Fruit fly (Drosophila melanogaster) whole organism, embryonic: ENCODE measurements around the gene CG32679.

ENCODE experiments used
- Antp ChIP-seq: fragments of 200-800 bp; sonication (Bioruptor generic); optimal IDR thresholded peaks from 3 replicates; lab custom pipeline; 2016; ENCODE audit warnings: missing biosample characterization, missing genetic modification characterization
- Asciz ChIP-seq: fragments of 200-800 bp; sonication (Bioruptor generic); optimal IDR thresholded peaks from 2 replicates; lab custom pipeline; 2017; ENCODE audit warnings: missing biosample characterization, mild to moderate bottlenecking, missing genetic modification characterization, missing genetic modification reagents
- Atf3 ChIP-seq: fragments of 200-800 bp; sonication (Bioruptor generic); optimal IDR thresholded peaks from 3 replicates; lab custom pipeline; 2016; ENCODE audit warnings: missing biosample characterization, missing genetic modification characterization
- CG10366 ChIP-seq: fragments of 200-800 bp; sonication (Bioruptor generic); IDR thresholded peaks from 2 replicates; pipeline ENCODE4 v1.3.6; 2022; ENCODE audit warnings: missing biosample characterization, missing genetic modification characterization
- CG10654 ChIP-seq: fragments of 200-800 bp; sonication (Bioruptor generic); optimal IDR thresholded peaks from 2 replicates; lab custom pipeline; 2016; ENCODE audit warnings: missing biosample characterization, missing genetic modification characterization
- CG12236 ChIP-seq: fragments of 200-800 bp; sonication (Bioruptor generic); optimal IDR thresholded peaks from 2 replicates; lab custom pipeline; 2016; ENCODE audit warnings: missing biosample characterization, missing genetic modification characterization
- CG12769 ChIP-seq: fragments of 200-800 bp; sonication (Bioruptor generic); optimal IDR thresholded peaks from 2 replicates; lab custom pipeline; 2019; ENCODE audit warnings: missing biosample characterization, mild to moderate bottlenecking, missing genetic modification characterization, moderate library complexity
- CG13775 ChIP-seq: fragments of 200-800 bp; sonication (Bioruptor generic); optimal IDR thresholded peaks from 3 replicates; lab custom pipeline; 2017; ENCODE audit warnings: missing biosample characterization, mild to moderate bottlenecking, missing genetic modification characterization
- CG1602 ChIP-seq: fragments of 200-800 bp; sonication (Bioruptor generic); optimal IDR thresholded peaks from 3 replicates; lab custom pipeline; 2016; ENCODE audit warnings: missing biosample characterization, missing genetic modification characterization
- CG16813 ChIP-seq: fragments of 200-800 bp; sonication (Bioruptor generic); IDR thresholded peaks from 3 replicates; pipeline ENCODE4 v1.3.6; 2022; ENCODE audit warnings: missing biosample characterization, missing genetic modification characterization; ENCODE audit not compliant: partially characterized antibody
- CG17186 ChIP-seq: fragments of 200-800 bp; sonication (Bioruptor generic); optimal IDR thresholded peaks from 3 replicates; lab custom pipeline; 2017; ENCODE audit warnings: missing biosample characterization, missing genetic modification reagents, missing genetic modification characterization
- CG17361 ChIP-seq: fragments of 200-800 bp; sonication (Bioruptor generic); IDR thresholded peaks from 3 replicates; pipeline ENCODE4 v1.3.6; 2022; ENCODE audit warnings: missing biosample characterization, missing genetic modification characterization
- CG1792 ChIP-seq: fragments of 200-800 bp; sonication (Bioruptor generic); optimal IDR thresholded peaks from 2 replicates; lab custom pipeline; 2016; ENCODE audit warnings: missing biosample characterization, missing genetic modification characterization
- CG18619 ChIP-seq: fragments of 200-800 bp; sonication (Bioruptor generic); optimal IDR thresholded peaks from 3 replicates; lab custom pipeline; 2017; ENCODE audit warnings: missing biosample characterization, mild to moderate bottlenecking, missing genetic modification characterization
- CG4282 ChIP-seq: fragments of 200-800 bp; sonication (Bioruptor generic); optimal IDR thresholded peaks from 2 replicates; lab custom pipeline; 2016; ENCODE audit warnings: missing biosample characterization, missing genetic modification characterization
- CG43689 ChIP-seq: fragments of 200-800 bp; sonication (Bioruptor generic); IDR thresholded peaks from 2 replicates; pipeline ENCODE4 v1.3.6; 2022; ENCODE audit warnings: missing biosample characterization, missing genetic modification characterization
- CG6683 ChIP-seq: fragments of 200-800 bp; sonication (Bioruptor generic); optimal IDR thresholded peaks from 2 replicates; lab custom pipeline; 2017; ENCODE audit warnings: missing biosample characterization, mild to moderate bottlenecking, missing genetic modification characterization, missing genetic modification reagents
- CG6854 ChIP-seq: fragments of 200-800 bp; sonication (Bioruptor generic); optimal IDR thresholded peaks from 3 replicates; lab custom pipeline; 2017; ENCODE audit warnings: missing biosample characterization, mild to moderate bottlenecking, missing genetic modification characterization
- CG8765 ChIP-seq: fragments of 200-800 bp; sonication (Bioruptor generic); IDR thresholded peaks from 2 replicates; pipeline ENCODE4 v1.3.6; 2022; ENCODE audit warnings: missing biosample characterization, missing genetic modification characterization
- CG8944 ChIP-seq: fragments of 200-800 bp; sonication (Bioruptor generic); optimal IDR thresholded peaks from 3 replicates; lab custom pipeline; 2016; ENCODE audit warnings: missing biosample characterization, missing genetic modification characterization
- CrebB ChIP-seq: fragments of 200-800 bp; sonication (Bioruptor generic); optimal IDR thresholded peaks from 3 replicates; lab custom pipeline; 2018; ENCODE audit warnings: missing biosample characterization, mild to moderate bottlenecking, missing genetic modification characterization
- Dad ChIP-seq: fragments of 200-800 bp; sonication (Bioruptor generic); optimal IDR thresholded peaks from 3 replicates; lab custom pipeline; 2016; ENCODE audit warnings: missing biosample characterization, missing genetic modification characterization
- Dref ChIP-seq: fragments of 200-800 bp; sonication (Bioruptor generic); IDR thresholded peaks from 2 replicates; pipeline ENCODE4 v1.3.6; 2022; ENCODE audit warnings: missing biosample characterization, missing genetic modification characterization
- E2f1 ChIP-seq: fragments of 200-800 bp; sonication (Bioruptor generic); IDR thresholded peaks from 2 replicates; pipeline ENCODE4 v1.3.6; 2022; ENCODE audit warnings: missing biosample characterization, missing genetic modification characterization
- Fer1 ChIP-seq: fragments of 200-800 bp; sonication (Bioruptor generic); optimal IDR thresholded peaks from 2 replicates; lab custom pipeline; 2017; ENCODE audit warnings: missing biosample characterization, mild to moderate bottlenecking, missing genetic modification characterization
- GATAe ChIP-seq: fragments of 200-800 bp; sonication (Bioruptor generic); conservative IDR thresholded peaks from 2 replicates; pipeline ENCODE4 v1.3.6; 2022; ENCODE audit warnings: missing biosample characterization, missing genetic modification characterization
- H2.0 ChIP-seq: fragments of 200-800 bp; sonication (Bioruptor generic); IDR thresholded peaks from 2 replicates; pipeline ENCODE4 v1.3.6; 2022; ENCODE audit warnings: missing biosample characterization, missing genetic modification characterization
- HmgZ ChIP-seq: fragments of 200-800 bp; sonication (Bioruptor generic); optimal IDR thresholded peaks from 2 replicates; lab custom pipeline; 2018; ENCODE audit warnings: missing biosample characterization, mild to moderate bottlenecking, missing genetic modification characterization
- Med ChIP-seq: fragments of 200-800 bp; sonication (Bioruptor generic); peaks from one replicate; lab custom pipeline; 2016; ENCODE audit warnings: missing biosample characterization, missing genetic modification characterization, mild to moderate bottlenecking, inconsistent platforms, moderate library complexity
- Mrtf ChIP-seq: fragments of 200-800 bp; sonication (Bioruptor generic); IDR thresholded peaks from 3 replicates; pipeline ENCODE4 v1.3.6; 2022; ENCODE audit warnings: missing biosample characterization, missing genetic modification characterization
- Oli ChIP-seq: fragments of 200-800 bp; sonication (Bioruptor generic); optimal IDR thresholded peaks from 2 replicates; lab custom pipeline; 2018; ENCODE audit warnings: missing biosample characterization, mild to moderate bottlenecking, missing genetic modification characterization, moderate library complexity
- Pdp1 ChIP-seq, 2 experiments: fragments of 200-800 bp; sonication (Bioruptor generic); optimal IDR thresholded peaks; 3 replicates each; lab custom pipeline; 2016; ENCODE audit warnings: missing biosample characterization in 2 of 2, missing genetic modification characterization in 2 of 2, mild to moderate bottlenecking in 1 of 2, moderate library complexity in 1 of 2
- Side ChIP-seq: fragments of 200-800 bp; sonication (Bioruptor generic); optimal IDR thresholded peaks from 2 replicates; lab custom pipeline; 2016; ENCODE audit warnings: missing biosample characterization, missing genetic modification characterization
- Taf1 ChIP-seq: fragments of 200-800 bp; sonication (Bioruptor generic); IDR thresholded peaks from 2 replicates; pipeline ENCODE4 v1.3.6; 2022; ENCODE audit warnings: missing biosample characterization, missing genetic modification characterization
- Xrp1 ChIP-seq: fragments of 200-800 bp; sonication (Bioruptor generic); IDR thresholded peaks from 2 replicates; pipeline ENCODE4 v1.3.6; 2022; ENCODE audit warnings: missing biosample characterization, missing genetic modification characterization
- YL-1 ChIP-seq: fragments of 200-800 bp; sonication (Bioruptor generic); optimal IDR thresholded peaks from 3 replicates; lab custom pipeline; 2017; ENCODE audit warnings: missing biosample characterization, mild to moderate bottlenecking, missing genetic modification characterization
- ash1 ChIP-seq: fragments of 200-800 bp; sonication (Bioruptor generic); optimal IDR thresholded peaks from 2 replicates; lab custom pipeline; 2018; ENCODE audit warnings: missing biosample characterization, mild to moderate bottlenecking, missing genetic modification characterization
- eve ChIP-seq, 2 experiments: fragments of >200 bp; optimal IDR thresholded peaks; 2 replicates each; lab custom pipeline; 2017; ENCODE audit warnings: missing biosample characterization in 2 of 2, missing genetic modification characterization in 2 of 2
- fd3F ChIP-seq: fragments of 200-800 bp; sonication (Bioruptor generic); optimal IDR thresholded peaks from 2 replicates; lab custom pipeline; 2018; ENCODE audit warnings: missing biosample characterization, mild to moderate bottlenecking, missing genetic modification characterization, moderate library complexity
- fd64A ChIP-seq: fragments of 200-800 bp; sonication (Bioruptor generic); optimal IDR thresholded peaks from 3 replicates; lab custom pipeline; 2018; ENCODE audit warnings: missing biosample characterization, mild to moderate bottlenecking, missing genetic modification characterization
- grau ChIP-seq: fragments of 200-800 bp; optimal IDR thresholded peaks from 3 replicates; lab custom pipeline; 2019; ENCODE audit warnings: missing biosample characterization, mild to moderate bottlenecking, missing genetic modification characterization, moderate library complexity
- lab ChIP-seq: fragments of 200-800 bp; sonication (Bioruptor generic); optimal IDR thresholded peaks from 3 replicates; lab custom pipeline; 2017; ENCODE audit warnings: missing biosample characterization, missing genetic modification characterization, mild to moderate bottlenecking, moderate library complexity, missing genetic modification reagents
- p53 ChIP-seq: fragments of 200-800 bp; sonication (Bioruptor generic); optimal IDR thresholded peaks from 2 replicates; lab custom pipeline; 2016; ENCODE audit warnings: missing biosample characterization, missing genetic modification characterization
- pb ChIP-seq: fragments of 200-800 bp; sonication (Bioruptor generic); optimal IDR thresholded peaks from 3 replicates; lab custom pipeline; 2016; ENCODE audit warnings: missing biosample characterization, missing genetic modification characterization
- pzg ChIP-seq: fragments of 200-800 bp; sonication (Bioruptor generic); optimal IDR thresholded peaks from 3 replicates; lab custom pipeline; 2018; ENCODE audit warnings: missing biosample characterization, mild to moderate bottlenecking, missing genetic modification characterization, moderate library complexity
- rib ChIP-seq: fragments of 200-800 bp; sonication (Bioruptor generic); IDR thresholded peaks from 2 replicates; pipeline ENCODE4 v1.3.6; 2022; ENCODE audit warnings: missing biosample characterization, missing genetic modification characterization
- run ChIP-seq: fragments of 200-800 bp; sonication (Bioruptor generic); optimal IDR thresholded peaks from 3 replicates; lab custom pipeline; 2018; ENCODE audit warnings: missing biosample characterization, mild to moderate bottlenecking, missing genetic modification characterization
- seq ChIP-seq: fragments of 200-800 bp; sonication (Bioruptor generic); IDR thresholded peaks from 2 replicates; pipeline ENCODE4 v1.3.6; 2022; ENCODE audit warnings: missing biosample characterization, missing genetic modification characterization
- sr ChIP-seq: fragments of 200-800 bp; sonication (Bioruptor generic); IDR thresholded peaks from 3 replicates; pipeline ENCODE4 v1.3.6; 2022; ENCODE audit warnings: missing biosample characterization, missing genetic modification characterization
- tio ChIP-seq: fragments of 200-800 bp; sonication (Bioruptor generic); optimal IDR thresholded peaks from 2 replicates; lab custom pipeline; 2017; ENCODE audit warnings: missing biosample characterization, missing genetic modification characterization, inconsistent platforms
- trh ChIP-seq: fragments of 200-800 bp; sonication (Bioruptor generic); optimal IDR thresholded peaks from 2 replicates; lab custom pipeline; 2016; ENCODE audit warnings: missing biosample characterization, missing genetic modification characterization

The CG32679 gene

DNA sequence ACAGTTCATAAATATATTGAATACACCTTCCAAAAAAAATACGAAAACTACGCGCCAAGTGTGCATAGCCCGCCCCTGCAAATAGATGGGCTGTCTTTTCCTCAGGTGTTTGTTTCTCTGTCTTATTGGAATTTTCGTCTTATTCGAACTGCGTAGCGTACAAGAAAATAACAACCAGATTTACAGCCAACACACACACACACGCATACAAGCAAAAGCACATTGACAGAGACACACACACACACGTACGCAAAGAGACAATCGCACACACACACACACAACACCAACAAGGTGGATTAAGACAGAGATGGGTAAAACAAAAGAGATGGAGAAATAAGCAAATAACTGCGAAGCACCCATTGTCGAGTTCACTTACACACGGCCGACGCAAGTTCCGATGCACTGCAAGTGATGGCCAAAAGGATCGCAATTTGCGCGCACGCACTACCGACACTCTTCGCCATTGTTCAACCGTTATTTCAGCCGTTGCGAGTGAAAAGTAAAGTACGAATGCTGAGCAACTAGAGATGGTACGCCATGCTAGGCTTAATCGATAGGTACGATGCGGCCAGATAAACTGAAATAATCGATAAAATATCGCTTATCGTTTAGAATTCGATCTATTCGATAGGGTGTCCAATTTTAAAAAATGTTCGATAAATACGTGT, 1.4 kb downstream of the CG32679 start (continued):
- TF ChIP-seq fd64A (GFP tag; lab: Kevin White, UChicago): no peak
- no peak for TF ChIP-seq Dad
- TF ChIP-seq GATAe (GFP tag; lab: Robert Waterston, UW): no peak
- TF ChIP-seq Oli (tag; lab: Kevin White, UChicago): no peak
- TF ChIP-seq tio: no peak
- TF ChIP-seq CG8944 (GFP tag; lab: Kevin White, UChicago): no peak
- peak; percentile 79 for TF ChIP-seq pzg (GFP tag; lab: Kevin White, UChicago)
- TF ChIP-seq CG18619 (GFP tag; lab: Kevin White, UChicago): no peak
- no peak for TF ChIP-seq CG1602
- TF ChIP-seq CG12769 (tag; lab: Kevin White, UChicago): peak; percentile 20
- no peak for TF ChIP-seq seq (GFP tag; lab: Robert Waterston, UW)
- TF ChIP-seq grau: peak; percentile 3
- TF ChIP-seq p53 (GFP tag; lab: Kevin White, UChicago): no peak
- TF ChIP-seq CG10366 (GFP tag; lab: Robert Waterston, UW): no peak
- peak in 1 of 2 experiments; percentile 2 for TF ChIP-seq Pdp1 (GFP tag; optimal IDR thresholded peaks at IDR 0.05; lab: Kevin White, UChicago)
- peak; percentile 62 for TF ChIP-seq Fer1
- no peak for TF ChIP-seq fd3F (GFP tag; lab: Kevin White, UChicago)
- peak; percentile 62 for TF ChIP-seq YL-1 (GFP tag; lab: Kevin White, UChicago)
- TF ChIP-seq ash1 (GFP tag; lab: Kevin White, UChicago): no peak
- TF ChIP-seq CG4282: no peak
- no peak for TF ChIP-seq pb (GFP tag; lab: Kevin White, UChicago)
- TF ChIP-seq trh (GFP tag; lab: Kevin White, UChicago): no peak
- no peak for TF ChIP-seq E2f1 (GFP tag; lab: Robert Waterston, UW)
- TF ChIP-seq CG6854: peak; percentile 31
- TF ChIP-seq Asciz (GFP tag; lab: Kevin White, UChicago): peak; percentile 16
- peak; percentile 17 for TF ChIP-seq HmgZ (tag; lab: Kevin White, UChicago)
- no peak for TF ChIP-seq CG17186 (GFP tag; lab: Kevin White, UChicago)
- TF ChIP-seq CG6683: no peak
- TF ChIP-seq lab (GFP tag; lab: Kevin White, UChicago): peak; percentile 14
- TF ChIP-seq Atf3: no peak
- no peak for TF ChIP-seq CG12236 (GFP tag; lab: Kevin White, UChicago)
- peak; percentile 41 for TF ChIP-seq Side (GFP tag; lab: Kevin White, UChicago)
- TF ChIP-seq Xrp1 (GFP tag; lab: Robert Waterston, UW): no peak
- no peak for TF ChIP-seq Mrtf
- TF ChIP-seq Antp (GFP tag; lab: Kevin White, UChicago): no peak
- TF ChIP-seq eve (GFP tag; optimal IDR thresholded peaks at IDR 0.05; lab: Kevin White, UChicago): no peak
- no peak for TF ChIP-seq CrebB
- no peak for TF ChIP-seq CG13775 (GFP tag; lab: Kevin White, UChicago)
- no peak for TF ChIP-seq rib (GFP tag; lab: Robert Waterston, UW)
- TF ChIP-seq CG8765: no peak
- no peak for TF ChIP-seq sr (GFP tag; lab: Robert Waterston, UW)
- TF ChIP-seq CG1792 (GFP tag; lab: Kevin White, UChicago): no peak
- peak; percentile 21; the same call in 1 of the 3 replicates for TF ChIP-seq CG17361 (GFP tag; lab: Robert Waterston, UW)
- peak; percentile 94 for TF ChIP-seq CG16813 (GFP tag; lab: Robert Waterston, UW)
- peak; percentile 95 for TF ChIP-seq Dref (GFP tag; lab: Robert Waterston, UW)
- TF ChIP-seq Med (GFP tag; lab: Kevin White, UChicago): peak; percentile 71
- TF ChIP-seq Taf1 (GFP tag; lab: Robert Waterston, UW): no peak
- no peak for TF ChIP-seq CG43689 (GFP tag; lab: Robert Waterston, UW)
- TF ChIP-seq CG10654 (GFP tag; lab: Kevin White, UChicago): no peak
- TF ChIP-seq H2.0 (GFP tag; lab: Robert Waterston, UW): no peak
- no peak for TF ChIP-seq run (tag; lab: Kevin White, UChicago)
